Worm (Caenorhabditis elegans) whole organism, L4/young adult: ENCODE measurements around the gene rrf-3.

Experiments
- W03F9.2 ChIP-seq: fragments of 150-350 bp; optimal IDR thresholded peaks from 2 replicates; lab custom pipeline; 2014; ENCODE audit warnings: missing biosample characterization, missing genetic modification characterization
- dao-5 ChIP-seq: sonication (generic microtip); optimal IDR thresholded peaks from 2 replicates; lab custom pipeline; 2016; ENCODE audit warnings: missing genotype, missing genetic modification characterization, moderate library complexity, missing compliant biosample characterization
- him-1 ChIP-seq: sonication (generic microtip); optimal IDR thresholded peaks from 2 replicates; lab custom pipeline; 2016; ENCODE audit warnings: missing genotype, missing genetic modification reagents, missing genetic modification characterization, missing compliant biosample characterization

DNA sequence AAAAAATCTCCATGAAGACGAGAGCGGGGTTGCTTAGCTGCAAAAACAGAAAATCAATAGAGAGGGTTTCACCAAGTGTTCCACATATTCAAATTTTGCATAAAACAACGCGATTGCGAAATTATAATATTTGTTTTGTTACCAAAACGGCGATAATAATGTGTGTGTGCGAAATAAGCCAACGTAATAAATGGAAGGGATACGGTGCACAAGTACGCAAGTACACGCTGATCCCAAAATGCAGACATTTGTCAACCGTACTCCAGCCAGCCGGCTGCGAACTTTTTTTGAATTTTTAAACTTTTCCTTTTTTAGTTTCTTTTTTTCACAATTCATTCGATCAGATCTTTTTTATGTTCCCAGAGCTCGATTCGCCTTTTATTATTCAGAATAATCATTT, 37.4 kb upstream of the rrf-3 start, which contains the start of gene ire-1:
- no peak for TF ChIP-seq him-1 (tag; lab: Kevin White, UChicago)
- TF ChIP-seq W03F9.2 (tag; lab: Kevin White, UChicago) = peak; percentile 70
- no peak for TF ChIP-seq dao-5 (tag; lab: Kevin White, UChicago)
